Worm (Caenorhabditis elegans): Measurements from ENCODE around the gene R08A2.7.
A peak's percentile ranks its signal among the peaks of the same experiment; 100 is the strongest.

The R08A2.7 gene

DNA sequence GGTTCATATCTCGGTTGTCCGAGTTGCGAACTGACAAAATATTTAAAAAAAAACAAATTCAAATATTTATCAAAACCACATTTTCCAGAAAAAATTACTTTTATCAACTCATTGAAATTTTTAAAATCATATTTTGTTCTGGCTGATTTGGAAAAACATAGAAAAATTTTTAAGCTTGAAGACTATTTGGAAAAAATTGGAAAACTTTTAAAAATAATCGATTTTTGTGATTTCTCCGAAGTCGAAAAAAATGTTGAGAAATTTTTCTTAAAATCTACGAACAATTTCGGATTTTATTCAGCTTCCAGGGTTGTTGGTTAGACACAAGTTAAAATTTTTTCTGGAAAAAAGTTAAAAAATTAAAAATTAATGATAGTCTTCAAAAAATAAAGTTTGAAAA lies 13.7 kb downstream of the R08A2.7 start, which contains the start of gene Y50E8A.5:
Y50E8A.5 (minus strand) TSS at position 101 of the 400 bp plus-strand sequence.
- TF ChIP-seq mel-28 (tag; optimal IDR thresholded peaks at IDR 0.05; ENCODE audit: borderline replicate concordance) (no peak), hmg-20 (GFP tag; IDR thresholded peaks at IDR 0.05) (no peak), egrh-3 (GFP tag; IDR thresholded peaks at IDR 0.05) (no peak), Y67H2A.10 (GFP tag; conservative IDR thresholded peaks at IDR 0.05) (no peak), K11D2.4 (GFP tag; IDR thresholded peaks at IDR 0.05) (no peak), ccch-3 (GFP tag; optimal IDR thresholded peaks at IDR 0.05) (no peak), lag-1 (GFP tag; IDR thresholded peaks at IDR 0.05) (no peak), F39B2.1 (GFP tag; IDR thresholded peaks at IDR 0.05) (no peak), rec-8 (tag; optimal IDR thresholded peaks at IDR 0.05) (no peak), atf-7 (tag; optimal IDR thresholded peaks at IDR 0.05) (no peak), nfyb-1 (GFP tag; IDR thresholded peaks at IDR 0.05) (no peak), attf-6 (GFP tag; IDR thresholded peaks at IDR 0.05) (no peak), gei-17 (GFP tag; optimal IDR thresholded peaks at IDR 0.05) (no peak), dpff-1 (tag; optimal IDR thresholded peaks at IDR 0.05) (no peak), repo-1 (tag; optimal IDR thresholded peaks at IDR 0.05) (no peak)

DNA sequence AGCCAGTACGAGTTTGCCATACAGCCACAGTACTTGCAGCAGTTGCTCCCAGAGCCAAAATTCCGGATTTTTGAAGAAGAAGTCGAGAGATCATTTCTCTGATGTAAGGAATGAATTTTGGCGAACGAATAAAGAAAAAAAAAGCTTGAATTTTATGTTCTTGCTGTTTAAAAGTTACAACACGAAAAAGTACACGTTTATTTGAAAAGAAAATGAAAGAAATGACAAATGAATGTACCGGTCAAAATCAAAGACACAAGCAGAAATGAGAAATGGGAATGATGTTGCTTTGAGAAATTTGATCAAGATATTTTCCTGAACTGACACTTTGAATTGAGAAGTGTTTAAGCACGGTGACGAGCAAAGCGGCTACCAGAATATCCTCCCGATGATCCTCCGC lies 18.1 kb downstream of the R08A2.7 start, which contains the start of gene Y50E8A.6:
Y50E8A.6 (minus strand) TSS at position 101 of the 400 bp plus-strand sequence.
- TF ChIP-seq T07F8.4 (tag; optimal IDR thresholded peaks at IDR 0.05), result no peak
- TF ChIP-seq egl-44 (GFP tag; IDR thresholded peaks at IDR 0.05), result no peak
- TF ChIP-seq pbrm-1 (GFP tag; IDR thresholded peaks at IDR 0.05), result no peak
- TF ChIP-seq nhr-90 (tag; optimal IDR thresholded peaks at IDR 0.05), result no peak
- no peak for TF ChIP-seq ceh-79 (tag; optimal IDR thresholded peaks at IDR 0.05)
- TF ChIP-seq hmg-20 (GFP tag; IDR thresholded peaks at IDR 0.05), result no peak
- TF ChIP-seq tbx-9 (tag; optimal IDR thresholded peaks at IDR 0.05; ENCODE audit: borderline replicate concordance), result no peak
- TF ChIP-seq dox-1 (GFP tag; IDR thresholded peaks at IDR 0.05), result no peak
- TF ChIP-seq snpc-3.4 (tag; optimal IDR thresholded peaks at IDR 0.05), result no peak
- TF ChIP-seq mxl-1 (tag; optimal IDR thresholded peaks at IDR 0.05), result no peak
- TF ChIP-seq madf-10 (tag; optimal IDR thresholded peaks at IDR 0.05), result no peak
- no peak for TF ChIP-seq Y95B8A.8 (GFP tag; IDR thresholded peaks at IDR 0.05)

DNA sequence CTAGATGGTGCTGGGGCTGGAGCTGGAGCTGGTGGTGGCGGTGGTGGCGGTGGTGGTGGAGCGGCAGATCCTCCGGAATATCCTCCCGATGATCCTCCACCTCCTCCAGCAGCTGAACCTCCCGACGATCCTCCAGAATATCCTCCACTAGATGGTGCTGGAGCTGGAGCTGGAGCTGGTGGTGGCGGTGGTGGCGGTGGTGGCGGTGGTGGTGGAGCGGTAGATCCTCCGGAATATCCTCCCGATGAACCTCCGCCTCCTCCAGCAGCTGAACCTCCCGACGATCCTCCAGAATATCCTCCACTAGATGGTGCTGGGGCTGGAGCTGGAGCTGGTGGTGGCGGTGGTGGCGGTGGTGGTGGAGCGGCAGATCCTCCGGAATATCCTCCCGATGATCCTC lies 19.8 kb downstream of the R08A2.7 start:
- TF ChIP-seq egrh-3 (GFP tag; IDR thresholded peaks at IDR 0.05), result peak; percentile 78; the same call in 1 of the 2 replicates

- peak; percentile 74; the same call in 1 of the 2 replicates for TF ChIP-seq egrh-3 (GFP tag; IDR thresholded peaks at IDR 0.05)
These were observed 20.3 kb downstream of the R08A2.7 start for ce11 chrV:14743438-14743837.

ce11 chrV:14744824-14745223 lies 21.7 kb downstream of the R08A2.7 start:
- TF ChIP-seq nhr-80 (tag; optimal IDR thresholded peaks at IDR 0.05) (no peak), ZK185.1 (tag; optimal IDR thresholded peaks at IDR 0.05; ENCODE audit: poor library complexity, severe bottlenecking) (no peak), hrde-1 (tag; optimal IDR thresholded peaks at IDR 0.05; ENCODE audit: borderline replicate concordance) (no peak), rpc-1 (optimal IDR thresholded peaks at IDR 0.05) (no peak), rpc-1 (tag; optimal IDR thresholded peaks at IDR 0.05) (no peak), lin-26 (GFP tag; IDR thresholded peaks at IDR 0.05) (0 out of 2 replicates have a peak, but pooled peaks have one; percentile 14), athp-1 (tag; optimal IDR thresholded peaks at IDR 0.05) (no peak), dpff-1 (tag; optimal IDR thresholded peaks at IDR 0.05) (no peak), lsl-1 (GFP tag; optimal IDR thresholded peaks at IDR 0.05) (no peak), ztf-18 (tag; optimal IDR thresholded peaks at IDR 0.05) (no peak), madf-8 (GFP tag; conservative IDR thresholded peaks at IDR 0.05) (no peak), ets-4 (GFP tag; optimal IDR thresholded peaks at IDR 0.05) (no peak), zfh-2 (GFP tag; conservative IDR thresholded peaks at IDR 0.05) (peak; percentile 85), egrh-3 (GFP tag; IDR thresholded peaks at IDR 0.05) (peak; percentile 69)
